Fruit fly (Drosophila melanogaster) whole organism, embryonic: ENCODE results near the gene inaE.

Source experiments
- Adf1 ChIP-seq: fragments of 200-800 bp; sonication (Bioruptor generic); IDR thresholded peaks from 2 replicates; pipeline ENCODE4 v1.3.6; 2022; ENCODE audit warnings: missing biosample characterization, missing genetic modification characterization
- CG10654 ChIP-seq: fragments of 200-800 bp; sonication (Bioruptor generic); optimal IDR thresholded peaks from 2 replicates; lab custom pipeline; 2016; ENCODE audit warnings: missing biosample characterization, missing genetic modification characterization
- CG11085 ChIP-seq: fragments of 200-800 bp; sonication (Bioruptor generic); IDR thresholded peaks from 2 replicates; pipeline ENCODE4 v1.3.6; 2022; ENCODE audit warnings: missing biosample characterization, missing genetic modification characterization
- CG11504 ChIP-seq: fragments of 200-800 bp; sonication (Bioruptor generic); optimal IDR thresholded peaks from 3 replicates; lab custom pipeline; 2019; ENCODE audit warnings: missing biosample characterization, mild to moderate bottlenecking, missing genetic modification characterization, moderate library complexity
- CG11695 ChIP-seq: fragments of 200-800 bp; sonication (Bioruptor generic); IDR thresholded peaks from 3 replicates; pipeline ENCODE4 v1.3.6; 2022; ENCODE audit warnings: missing biosample characterization, missing genetic modification characterization
- CG14860 ChIP-seq: fragments of 200-800 bp; sonication (Bioruptor generic); IDR thresholded peaks from 3 replicates; pipeline ENCODE4 v1.3.6; 2022; ENCODE audit warnings: missing biosample characterization, missing genetic modification characterization; ENCODE audit not compliant: partially characterized antibody
- CG1603 ChIP-seq: fragments of 200-800 bp; sonication (Bioruptor generic); optimal IDR thresholded peaks from 2 replicates; lab custom pipeline; 2019; ENCODE audit warnings: missing biosample characterization, mild to moderate bottlenecking, missing genetic modification characterization, moderate library complexity
- CG16863 ChIP-seq: fragments of 200-800 bp; sonication (Bioruptor generic); optimal IDR thresholded peaks from 3 replicates; lab custom pipeline; 2016; ENCODE audit warnings: missing biosample characterization, missing genetic modification characterization
- CG17186 ChIP-seq: fragments of 200-800 bp; sonication (Bioruptor generic); optimal IDR thresholded peaks from 3 replicates; lab custom pipeline; 2017; ENCODE audit warnings: missing biosample characterization, missing genetic modification reagents, missing genetic modification characterization
- CG17385 ChIP-seq: fragments of 200-800 bp; sonication (Bioruptor generic); optimal IDR thresholded peaks from 3 replicates; lab custom pipeline; 2018; ENCODE audit warnings: missing biosample characterization, mild to moderate bottlenecking, missing genetic modification characterization
- CG17829 ChIP-seq: fragments of 200-800 bp; optimal IDR thresholded peaks from 2 replicates; lab custom pipeline; 2019; ENCODE audit warnings: missing biosample characterization, mild to moderate bottlenecking, missing genetic modification characterization, moderate library complexity
- CG30403 ChIP-seq: fragments of 200-800 bp; sonication (Bioruptor generic); optimal IDR thresholded peaks from 3 replicates; lab custom pipeline; 2016; ENCODE audit warnings: missing biosample characterization, missing genetic modification characterization
- CG33213 ChIP-seq: fragments of 200-800 bp; sonication (Bioruptor generic); optimal IDR thresholded peaks from 3 replicates; lab custom pipeline; 2016; ENCODE audit warnings: missing biosample characterization, missing genetic modification characterization
- CG34376 ChIP-seq: fragments of 200-800 bp; sonication (Bioruptor generic); optimal IDR thresholded peaks from 2 replicates; lab custom pipeline; 2018; ENCODE audit warnings: missing biosample characterization, mild to moderate bottlenecking, missing genetic modification characterization
- CG3838 ChIP-seq: fragments of 200-800 bp; sonication (Bioruptor generic); optimal IDR thresholded peaks from 3 replicates; lab custom pipeline; 2016; ENCODE audit warnings: missing biosample characterization, missing genetic modification characterization
- CG6813 ChIP-seq: fragments of 200-800 bp; sonication (Bioruptor generic); optimal IDR thresholded peaks from 2 replicates; lab custom pipeline; 2017; ENCODE audit warnings: missing biosample characterization, missing genetic modification characterization, mild to moderate bottlenecking, moderate library complexity, missing genetic modification reagents
- CG8281 ChIP-seq: fragments of 200-800 bp; sonication (Bioruptor generic); optimal IDR thresholded peaks from 2 replicates; lab custom pipeline; 2018; ENCODE audit warnings: missing biosample characterization, mild to moderate bottlenecking, missing genetic modification characterization, moderate library complexity
- CG9932 ChIP-seq: fragments of 200-800 bp; sonication (Bioruptor generic); IDR thresholded peaks from 2 replicates; pipeline ENCODE4 v1.3.6; 2022; ENCODE audit warnings: missing biosample characterization, missing genetic modification characterization
- Dfd ChIP-seq, 2 experiments: fragments of >200 bp; optimal IDR thresholded peaks; 2 replicates each; lab custom pipeline; 2017; ENCODE audit warnings: missing biosample characterization in 2 of 2, missing genetic modification characterization in 2 of 2
- Doc2 ChIP-seq: fragments of 200-800 bp; sonication (Bioruptor generic); IDR thresholded peaks from 2 replicates; pipeline ENCODE4 v1.3.6; 2022; ENCODE audit warnings: missing biosample characterization, missing genetic modification characterization
- Drgx ChIP-seq: fragments of 200-800 bp; sonication (Bioruptor generic); IDR thresholded peaks from 2 replicates; pipeline ENCODE4 v1.3.6; 2022; ENCODE audit warnings: missing biosample characterization, missing genetic modification characterization
- Ets97D ChIP-seq: fragments of 200-800 bp; sonication (Bioruptor generic); optimal IDR thresholded peaks from 3 replicates; lab custom pipeline; 2016; ENCODE audit warnings: missing biosample characterization, missing genetic modification characterization
- Fer2 ChIP-seq: fragments of 200-800 bp; sonication (Bioruptor generic); optimal IDR thresholded peaks from 2 replicates; lab custom pipeline; 2018; ENCODE audit warnings: missing biosample characterization, mild to moderate bottlenecking, missing genetic modification characterization, moderate library complexity
- Fer3 ChIP-seq: fragments of 200-800 bp; sonication (Bioruptor generic); optimal IDR thresholded peaks from 2 replicates; lab custom pipeline; 2018; ENCODE audit warnings: missing biosample characterization, mild to moderate bottlenecking, missing genetic modification characterization, moderate library complexity
- H2.0 ChIP-seq: fragments of 200-800 bp; sonication (Bioruptor generic); IDR thresholded peaks from 2 replicates; pipeline ENCODE4 v1.3.6; 2022; ENCODE audit warnings: missing biosample characterization, missing genetic modification characterization
- Kr ChIP-seq: fragments of 200-800 bp; sonication (Bioruptor generic); optimal IDR thresholded peaks from 2 replicates; lab custom pipeline; 2017; ENCODE audit warnings: missing biosample characterization, mild to moderate bottlenecking, missing genetic modification characterization
- Meics ChIP-seq: fragments of 200-800 bp; sonication (Bioruptor generic); optimal IDR thresholded peaks from 2 replicates; lab custom pipeline; 2017; ENCODE audit warnings: missing biosample characterization, mild to moderate bottlenecking, missing genetic modification characterization
- NC2α ChIP-seq: fragments of 200-800 bp; sonication (Bioruptor generic); optimal IDR thresholded peaks from 2 replicates; lab custom pipeline; 2016; ENCODE audit warnings: missing biosample characterization, missing genetic modification characterization
- Nf-YC ChIP-seq: fragments of 200-800 bp; optimal IDR thresholded peaks from 3 replicates; lab custom pipeline; 2019; ENCODE audit warnings: missing biosample characterization, mild to moderate bottlenecking, missing genetic modification characterization, moderate library complexity
- NfI ChIP-seq: fragments of 200-800 bp; sonication (Bioruptor generic); optimal IDR thresholded peaks from 3 replicates; lab custom pipeline; 2018; ENCODE audit warnings: missing biosample characterization, mild to moderate bottlenecking, missing genetic modification characterization, moderate library complexity
- Opbp ChIP-seq: fragments of 200-800 bp; sonication (Bioruptor generic); IDR thresholded peaks from 3 replicates; pipeline ENCODE4 v1.3.6; 2022; ENCODE audit warnings: missing biosample characterization, missing genetic modification characterization; ENCODE audit not compliant: partially characterized antibody
- Sry-β ChIP-seq: fragments of 200-800 bp; sonication (Bioruptor generic); optimal IDR thresholded peaks from 2 replicates; lab custom pipeline; 2018; ENCODE audit warnings: missing biosample characterization, mild to moderate bottlenecking, missing genetic modification characterization, moderate library complexity
- Stat92E ChIP-seq, 3 experiments: fragments of >200 bp in 2 of 3; fragments of 200-800 bp in 1 of 3; sonication (Bioruptor generic) in 1 of 3; optimal IDR thresholded peaks; 2 replicates each; lab custom pipeline; 2017 to 2019; ENCODE audit warnings: missing biosample characterization in 3 of 3, missing genetic modification characterization in 3 of 3, mild to moderate bottlenecking in 1 of 3, moderate library complexity in 1 of 3
- Usf ChIP-seq: fragments of 200-800 bp; sonication (Bioruptor generic); optimal IDR thresholded peaks from 2 replicates; lab custom pipeline; 2017; ENCODE audit warnings: missing genotype, missing biosample characterization, missing genetic modification characterization
- YL-1 ChIP-seq: fragments of 200-800 bp; sonication (Bioruptor generic); optimal IDR thresholded peaks from 3 replicates; lab custom pipeline; 2017; ENCODE audit warnings: missing biosample characterization, mild to moderate bottlenecking, missing genetic modification characterization
- bbx ChIP-seq: fragments of 200-800 bp; sonication (Bioruptor generic); IDR thresholded peaks from 2 replicates; pipeline ENCODE4 v1.3.6; 2022; ENCODE audit warnings: missing biosample characterization, missing genetic modification characterization; ENCODE audit not compliant: partially characterized antibody
- bcd ChIP-seq: fragments of 200-800 bp; sonication (Bioruptor generic); optimal IDR thresholded peaks from 2 replicates; lab custom pipeline; 2017; ENCODE audit warnings: missing biosample characterization, mild to moderate bottlenecking, missing genetic modification characterization
- bigmax ChIP-seq: fragments of 200-800 bp; sonication (Bioruptor generic); optimal IDR thresholded peaks from 2 replicates; lab custom pipeline; 2018; ENCODE audit warnings: missing biosample characterization, mild to moderate bottlenecking, missing genetic modification characterization
- cad ChIP-seq: fragments of >200 bp; optimal IDR thresholded peaks from 2 replicates; lab custom pipeline; 2017; ENCODE audit warnings: missing biosample characterization, missing genetic modification characterization
- eve ChIP-seq, 2 experiments: fragments of >200 bp; optimal IDR thresholded peaks; 2 replicates each; lab custom pipeline; 2017; ENCODE audit warnings: missing biosample characterization in 2 of 2, missing genetic modification characterization in 2 of 2
- insv ChIP-seq, 2 experiments: fragments of 200-800 bp; sonication (Bioruptor generic); optimal IDR thresholded peaks; 3 replicates each; lab custom pipeline; 2016 to 2018; ENCODE audit warnings: missing biosample characterization in 2 of 2, missing genetic modification characterization in 2 of 2
- lab ChIP-seq: fragments of 200-800 bp; sonication (Bioruptor generic); optimal IDR thresholded peaks from 3 replicates; lab custom pipeline; 2017; ENCODE audit warnings: missing biosample characterization, missing genetic modification characterization, mild to moderate bottlenecking, moderate library complexity, missing genetic modification reagents
- nau ChIP-seq: fragments of 200-800 bp; sonication (Bioruptor generic); optimal IDR thresholded peaks from 3 replicates; lab custom pipeline; 2017; ENCODE audit warnings: missing biosample characterization, mild to moderate bottlenecking, missing genetic modification characterization, missing genetic modification reagents
- org-1 ChIP-seq: fragments of 200-800 bp; sonication (Bioruptor generic); optimal IDR thresholded peaks from 2 replicates; lab custom pipeline; 2017; ENCODE audit warnings: missing biosample characterization, missing genetic modification characterization
- pb ChIP-seq: fragments of 200-800 bp; sonication (Bioruptor generic); optimal IDR thresholded peaks from 3 replicates; lab custom pipeline; 2016; ENCODE audit warnings: missing biosample characterization, missing genetic modification characterization
- stwl ChIP-seq: fragments of 200-800 bp; sonication (Bioruptor generic); optimal IDR thresholded peaks from 3 replicates; lab custom pipeline; 2018; ENCODE audit warnings: missing biosample characterization, mild to moderate bottlenecking, missing genetic modification characterization, moderate library complexity
- tap ChIP-seq: fragments of 200-800 bp; optimal IDR thresholded peaks from 3 replicates; lab custom pipeline; 2019; ENCODE audit warnings: missing biosample characterization, mild to moderate bottlenecking, missing genetic modification characterization, moderate library complexity
- trh ChIP-seq: fragments of 200-800 bp; sonication (Bioruptor generic); optimal IDR thresholded peaks from 2 replicates; lab custom pipeline; 2016; ENCODE audit warnings: missing biosample characterization, missing genetic modification characterization
- unpg ChIP-seq: fragments of 200-800 bp; sonication (Bioruptor generic); optimal IDR thresholded peaks from 3 replicates; lab custom pipeline; 2018; ENCODE audit warnings: missing biosample characterization, mild to moderate bottlenecking, missing genetic modification characterization, moderate library complexity

The inaE gene

DNA sequence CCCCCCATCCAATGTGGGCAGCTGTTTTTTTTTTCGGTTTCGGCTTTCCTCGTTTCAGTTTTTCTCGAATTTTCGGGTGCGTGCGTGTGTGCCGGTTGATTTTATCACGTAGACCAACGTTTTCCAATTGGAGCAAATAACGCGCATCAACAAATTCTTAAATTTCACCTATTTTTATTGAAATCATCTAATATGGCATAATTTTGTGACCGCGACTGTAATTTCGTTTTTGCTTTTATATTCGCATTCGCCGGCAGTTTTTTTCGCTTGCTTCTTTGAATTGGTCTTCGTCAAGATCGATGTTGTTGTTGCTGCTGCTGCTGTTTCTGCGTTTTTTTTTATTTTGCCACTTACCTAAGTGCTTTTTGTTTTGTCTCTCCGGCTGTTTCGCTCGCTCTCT, 29.0 kb upstream of the inaE start (continued):
- no peak for TF ChIP-seq CG16863 (GFP tag; lab: Kevin White, UChicago)
- no peak for TF ChIP-seq CG10654 (GFP tag; lab: Kevin White, UChicago)
- TF ChIP-seq CG34376 (GFP tag; lab: Kevin White, UChicago): no peak
- TF ChIP-seq, all 482 proteins: peak for 23

- TF ChIP-seq nau (GFP tag; lab: Kevin White, UChicago): peak; percentile 2
- peak in 1 of 2 experiments; percentile 1 for TF ChIP-seq insv (GFP tag; optimal IDR thresholded peaks at IDR 0.05; lab: Kevin White, UChicago)
- no peak for TF ChIP-seq CG11085
- no peak for TF ChIP-seq Opbp (GFP tag; lab: Robert Waterston, UW)
- TF ChIP-seq cad (GFP tag; lab: Kevin White, UChicago): no peak
- TF ChIP-seq Fer3 (tag; lab: Kevin White, UChicago): no peak
- TF ChIP-seq CG9932 (GFP tag; lab: Robert Waterston, UW): no peak
- TF ChIP-seq lab (GFP tag; lab: Kevin White, UChicago): peak; percentile 4
- TF ChIP-seq CG6813 (GFP tag; lab: Kevin White, UChicago): no peak
- no peak for TF ChIP-seq Stat92E (GFP tag; optimal IDR thresholded peaks at IDR 0.05; lab: Kevin White, UChicago)
- no peak for TF ChIP-seq org-1 (GFP tag; lab: Kevin White, UChicago)
- peak; percentile 57; the same call in 1 of the 2 replicates for TF ChIP-seq bbx
- no peak for TF ChIP-seq CG14860 (GFP tag; lab: Robert Waterston, UW)
- TF ChIP-seq YL-1 (GFP tag; lab: Kevin White, UChicago): peak; percentile 38
- TF ChIP-seq unpg (GFP tag; lab: Kevin White, UChicago): no peak
- no peak for TF ChIP-seq Sry-β (GFP tag; lab: Kevin White, UChicago)
- TF ChIP-seq bcd: no peak
- TF ChIP-seq Usf (GFP tag; lab: Kevin White, UChicago): no peak
- no peak for TF ChIP-seq CG3838 (GFP tag; lab: Kevin White, UChicago)
- TF ChIP-seq eve (GFP tag; optimal IDR thresholded peaks at IDR 0.05; lab: Kevin White, UChicago): peak in 1 of 2 experiments; percentile 16
- no peak for TF ChIP-seq tap (tag; lab: Kevin White, UChicago)
- peak; percentile 7 for TF ChIP-seq CG11504
- TF ChIP-seq CG33213 (GFP tag; lab: Kevin White, UChicago): peak; percentile 45
- no peak for TF ChIP-seq Dfd (GFP tag; optimal IDR thresholded peaks at IDR 0.05; lab: Kevin White, UChicago)
- peak; percentile 41 for TF ChIP-seq NC2α (GFP tag; lab: Kevin White, UChicago)
- no peak for TF ChIP-seq trh (GFP tag; lab: Kevin White, UChicago)
- peak; percentile 5 for TF ChIP-seq CG30403 (GFP tag; lab: Kevin White, UChicago)
- no peak for TF ChIP-seq H2.0 (GFP tag; lab: Robert Waterston, UW)
- no peak for TF ChIP-seq Fer2 (tag; lab: Kevin White, UChicago)
- TF ChIP-seq NfI (GFP tag; lab: Kevin White, UChicago): peak; percentile 35
- no peak for TF ChIP-seq Adf1
- TF ChIP-seq CG1603 (tag; lab: Kevin White, UChicago): peak; percentile 31
- peak; percentile 35 for TF ChIP-seq stwl (tag; lab: Kevin White, UChicago)
- TF ChIP-seq CG17186 (GFP tag; lab: Kevin White, UChicago): peak; percentile 21
- no peak for TF ChIP-seq Ets97D
- TF ChIP-seq bigmax (GFP tag; lab: Kevin White, UChicago): peak; percentile 1
- peak; percentile 21 for TF ChIP-seq CG17829
- no peak for TF ChIP-seq Doc2
- peak; percentile 30 for TF ChIP-seq CG17385 (GFP tag; lab: Kevin White, UChicago)
- TF ChIP-seq Nf-YC (tag; lab: Kevin White, UChicago): peak; percentile 0
- TF ChIP-seq CG8281 (tag; lab: Kevin White, UChicago): no peak
- peak; percentile 25; the same call in 1 of the 2 replicates for TF ChIP-seq Drgx (GFP tag; lab: Robert Waterston, UW)
- peak; percentile 10 for TF ChIP-seq pb (GFP tag; lab: Kevin White, UChicago)
- no peak for TF ChIP-seq Meics (GFP tag; lab: Kevin White, UChicago)
- TF ChIP-seq Kr (GFP tag; lab: Kevin White, UChicago): peak; percentile 65
- no peak for TF ChIP-seq CG11695 (GFP tag; lab: Robert Waterston, UW)
Measured at dm6 chrX:13755152-13755557, 28.4 kb upstream of the inaE start, which contains the start of gene Pdcd4. Gene Pdcd4, minus strand, starts transcription at chrX:13755406.
